Fruit fly (Drosophila melanogaster) whole organism, embryonic: ENCODE data around the gene att-ORFB.
A peak's percentile ranks its signal among the peaks of the same experiment; 100 is the strongest.

ENCODE experiments used
- BEAF-32 ChIP-seq: fragments of 200-800 bp; sonication (Bioruptor generic); optimal IDR thresholded peaks from 3 replicates; lab custom pipeline; 2017; ENCODE audit warnings: missing biosample characterization, missing genetic modification characterization, mild to moderate bottlenecking, moderate library complexity, missing genetic modification reagents
- CG10366 ChIP-seq: fragments of 200-800 bp; sonication (Bioruptor generic); IDR thresholded peaks from 2 replicates; pipeline ENCODE4 v1.3.6; 2022; ENCODE audit warnings: missing biosample characterization, missing genetic modification characterization
- CG10462 ChIP-seq: fragments of 200-800 bp; sonication (Bioruptor generic); optimal IDR thresholded peaks from 2 replicates; lab custom pipeline; 2016; ENCODE audit warnings: missing biosample characterization, missing genetic modification characterization
- CG10654 ChIP-seq: fragments of 200-800 bp; sonication (Bioruptor generic); optimal IDR thresholded peaks from 2 replicates; lab custom pipeline; 2016; ENCODE audit warnings: missing biosample characterization, missing genetic modification characterization
- CG12155 ChIP-seq: fragments of 200-800 bp; sonication (Bioruptor generic); optimal IDR thresholded peaks from 3 replicates; lab custom pipeline; 2016; ENCODE audit warnings: missing biosample characterization, missing genetic modification characterization
- CG1233 ChIP-seq: fragments of 200-800 bp; sonication (Bioruptor generic); optimal IDR thresholded peaks from 4 replicates; lab custom pipeline; 2018; ENCODE audit warnings: missing biosample characterization, mild to moderate bottlenecking, missing genetic modification characterization
- CG13894 ChIP-seq: fragments of 200-800 bp; sonication (Bioruptor generic); optimal IDR thresholded peaks from 3 replicates; lab custom pipeline; 2018; ENCODE audit warnings: missing biosample characterization, mild to moderate bottlenecking, missing genetic modification characterization, moderate library complexity
- CG14667 ChIP-seq: fragments of 200-800 bp; sonication (Bioruptor generic); IDR thresholded peaks from 2 replicates; pipeline ENCODE4 v1.3.6; 2022; ENCODE audit warnings: missing biosample characterization, missing genetic modification characterization
- CG15479 ChIP-seq: fragments of 200-800 bp; sonication (Bioruptor generic); optimal IDR thresholded peaks from 3 replicates; lab custom pipeline; 2019; ENCODE audit warnings: missing biosample characterization, mild to moderate bottlenecking, missing genetic modification characterization, moderate library complexity
- CG15601 ChIP-seq: fragments of 200-800 bp; sonication (Bioruptor generic); optimal IDR thresholded peaks from 3 replicates; lab custom pipeline; 2019; ENCODE audit warnings: missing biosample characterization, mild to moderate bottlenecking, missing genetic modification characterization, moderate library complexity
- CG17385 ChIP-seq: fragments of 200-800 bp; sonication (Bioruptor generic); optimal IDR thresholded peaks from 3 replicates; lab custom pipeline; 2018; ENCODE audit warnings: missing biosample characterization, mild to moderate bottlenecking, missing genetic modification characterization
- CG17829 ChIP-seq: fragments of 200-800 bp; optimal IDR thresholded peaks from 2 replicates; lab custom pipeline; 2019; ENCODE audit warnings: missing biosample characterization, mild to moderate bottlenecking, missing genetic modification characterization, moderate library complexity
- CG2120 ChIP-seq: fragments of 200-800 bp; sonication (Bioruptor generic); optimal IDR thresholded peaks from 3 replicates; lab custom pipeline; 2016; ENCODE audit warnings: missing biosample characterization, missing genetic modification characterization
- CG33213 ChIP-seq: fragments of 200-800 bp; sonication (Bioruptor generic); optimal IDR thresholded peaks from 3 replicates; lab custom pipeline; 2016; ENCODE audit warnings: missing biosample characterization, missing genetic modification characterization
- CG34422 ChIP-seq: fragments of 200-800 bp; sonication (Bioruptor generic); IDR thresholded peaks from 3 replicates; pipeline ENCODE4 v1.3.6; 2022; ENCODE audit warnings: missing biosample characterization, missing genetic modification characterization
- CG3995 ChIP-seq: fragments of 200-800 bp; sonication (Bioruptor generic); optimal IDR thresholded peaks from 3 replicates; lab custom pipeline; 2016; ENCODE audit warnings: missing biosample characterization, missing genetic modification characterization
- CG7372 ChIP-seq: fragments of 200-800 bp; sonication (Bioruptor generic); IDR thresholded peaks from 2 replicates; pipeline ENCODE4 v1.3.6; 2022; ENCODE audit warnings: missing biosample characterization, missing genetic modification characterization
- CG7556 ChIP-seq: fragments of 200-800 bp; sonication (Bioruptor generic); optimal IDR thresholded peaks from 2 replicates; lab custom pipeline; 2017; ENCODE audit warnings: missing biosample characterization, mild to moderate bottlenecking, missing genetic modification characterization
- CG8765 ChIP-seq: fragments of 200-800 bp; sonication (Bioruptor generic); IDR thresholded peaks from 2 replicates; pipeline ENCODE4 v1.3.6; 2022; ENCODE audit warnings: missing biosample characterization, missing genetic modification characterization
- CG9797 ChIP-seq: fragments of 200-800 bp; sonication (Bioruptor generic); optimal IDR thresholded peaks from 3 replicates; lab custom pipeline; 2018; ENCODE audit warnings: missing biosample characterization, mild to moderate bottlenecking, missing genetic modification characterization
- Dip3 ChIP-seq: fragments of 200-800 bp; sonication (Bioruptor generic); optimal IDR thresholded peaks from 3 replicates; lab custom pipeline; 2016; ENCODE audit warnings: missing biosample characterization, missing genetic modification characterization
- E2f1 ChIP-seq: fragments of 200-800 bp; sonication (Bioruptor generic); IDR thresholded peaks from 2 replicates; pipeline ENCODE4 v1.3.6; 2022; ENCODE audit warnings: missing biosample characterization, missing genetic modification characterization
- GATAe ChIP-seq: fragments of 200-800 bp; sonication (Bioruptor generic); conservative IDR thresholded peaks from 2 replicates; pipeline ENCODE4 v1.3.6; 2022; ENCODE audit warnings: missing biosample characterization, missing genetic modification characterization
- Hr39 ChIP-seq: fragments of >200 bp; optimal IDR thresholded peaks from 2 replicates; lab custom pipeline; 2017
- Hr78 ChIP-seq, 2 experiments: fragments of 200-800 bp in 1 of 2; fragments of >200 bp in 1 of 2; sonication (Bioruptor generic) in 1 of 2; optimal IDR thresholded peaks; 2 replicates each; lab custom pipeline; 2017 to 2019; ENCODE audit warnings: missing biosample characterization in 2 of 2, missing genetic modification characterization in 2 of 2, mild to moderate bottlenecking in 1 of 2, moderate library complexity in 1 of 2
- Kr ChIP-seq: fragments of 200-800 bp; sonication (Bioruptor generic); optimal IDR thresholded peaks from 2 replicates; lab custom pipeline; 2017; ENCODE audit warnings: missing biosample characterization, mild to moderate bottlenecking, missing genetic modification characterization
- Myb ChIP-seq: fragments of 200-800 bp; sonication (Bioruptor generic); optimal IDR thresholded peaks from 2 replicates; lab custom pipeline; 2016; ENCODE audit warnings: missing biosample characterization, missing genetic modification characterization
- NfI ChIP-seq: fragments of 200-800 bp; sonication (Bioruptor generic); optimal IDR thresholded peaks from 3 replicates; lab custom pipeline; 2018; ENCODE audit warnings: missing biosample characterization, mild to moderate bottlenecking, missing genetic modification characterization, moderate library complexity
- ap ChIP-seq: fragments of 200-800 bp; sonication (Bioruptor generic); IDR thresholded peaks from 2 replicates; pipeline ENCODE4 v1.3.6; 2022; ENCODE audit warnings: missing biosample characterization, missing genetic modification characterization
- bab2 ChIP-seq: fragments of 200-800 bp; sonication (Bioruptor generic); optimal IDR thresholded peaks from 2 replicates; lab custom pipeline; 2016; ENCODE audit warnings: missing biosample characterization, missing genetic modification characterization
- bbx ChIP-seq: fragments of 200-800 bp; sonication (Bioruptor generic); IDR thresholded peaks from 2 replicates; pipeline ENCODE4 v1.3.6; 2022; ENCODE audit warnings: missing biosample characterization, missing genetic modification characterization; ENCODE audit not compliant: partially characterized antibody
- br ChIP-seq: fragments of >200 bp; optimal IDR thresholded peaks from 2 replicates; lab custom pipeline; 2017
- cad ChIP-seq: fragments of >200 bp; optimal IDR thresholded peaks from 2 replicates; lab custom pipeline; 2017; ENCODE audit warnings: missing biosample characterization, missing genetic modification characterization
- caup ChIP-seq: fragments of 200-800 bp; sonication (Bioruptor generic); optimal IDR thresholded peaks from 3 replicates; lab custom pipeline; 2017; ENCODE audit warnings: missing biosample characterization, mild to moderate bottlenecking, missing genetic modification characterization, moderate library complexity; ENCODE audit not compliant: severe bottlenecking
- crol ChIP-seq: fragments of 200-800 bp; sonication (Bioruptor generic); IDR thresholded peaks from 2 replicates; pipeline ENCODE4 v1.3.6; 2022; ENCODE audit warnings: missing biosample characterization, missing genetic modification characterization
- dati ChIP-seq: fragments of 200-800 bp; sonication (Bioruptor generic); IDR thresholded peaks from 2 replicates; pipeline ENCODE4 v1.3.6; 2022; ENCODE audit warnings: missing biosample characterization, missing genetic modification characterization
- eve ChIP-seq, 2 experiments: fragments of >200 bp; optimal IDR thresholded peaks; 2 replicates each; lab custom pipeline; 2017; ENCODE audit warnings: missing biosample characterization in 2 of 2, missing genetic modification characterization in 2 of 2
- gsb ChIP-seq: fragments of 200-800 bp; sonication (Bioruptor generic); IDR thresholded peaks from 2 replicates; pipeline ENCODE4 v1.3.6; 2022; ENCODE audit warnings: missing biosample characterization, missing genetic modification characterization
- hkb ChIP-seq, 2 experiments: fragments of 200-800 bp in 1 of 2; fragments of >200 bp in 1 of 2; sonication (Bioruptor generic) in 1 of 2; IDR thresholded peaks in 1 of 2; optimal IDR thresholded peaks in 1 of 2; 2 replicates each; pipeline versions ENCODE4 v1.3.6 to Lab custom; 2017 to 2022; ENCODE audit warnings: missing biosample characterization in 1 of 2, missing genetic modification characterization in 1 of 2
- lbe ChIP-seq: fragments of 200-800 bp; sonication (Bioruptor generic); optimal IDR thresholded peaks from 2 replicates; lab custom pipeline; 2016; ENCODE audit warnings: missing biosample characterization, mild to moderate bottlenecking, missing genetic modification characterization
- maf-S ChIP-seq: fragments of 200-800 bp; sonication (Bioruptor generic); optimal IDR thresholded peaks from 2 replicates; lab custom pipeline; 2016; ENCODE audit warnings: missing biosample characterization, missing genetic modification characterization
- nau ChIP-seq: fragments of 200-800 bp; sonication (Bioruptor generic); optimal IDR thresholded peaks from 3 replicates; lab custom pipeline; 2017; ENCODE audit warnings: missing biosample characterization, mild to moderate bottlenecking, missing genetic modification characterization, missing genetic modification reagents
- nmo ChIP-seq: fragments of 200-800 bp; sonication (Bioruptor generic); optimal IDR thresholded peaks from 2 replicates; lab custom pipeline; 2018; ENCODE audit warnings: missing biosample characterization, mild to moderate bottlenecking, missing genetic modification characterization, moderate library complexity
- rib ChIP-seq: fragments of 200-800 bp; sonication (Bioruptor generic); IDR thresholded peaks from 2 replicates; pipeline ENCODE4 v1.3.6; 2022; ENCODE audit warnings: missing biosample characterization, missing genetic modification characterization
- row ChIP-seq: fragments of 200-800 bp; sonication (Bioruptor generic); IDR thresholded peaks from 3 replicates; pipeline ENCODE4 v1.3.6; 2022; ENCODE audit warnings: missing biosample characterization, missing genetic modification characterization
- sna ChIP-seq: fragments of 200-800 bp; sonication (Bioruptor generic); IDR thresholded peaks from 2 replicates; pipeline ENCODE4 v1.3.6; 2022; ENCODE audit warnings: missing biosample characterization, missing genetic modification characterization; ENCODE audit not compliant: partially characterized antibody
- sob ChIP-seq: fragments of 200-800 bp; sonication (Bioruptor generic); IDR thresholded peaks from 2 replicates; pipeline ENCODE4 v1.3.6; 2022; ENCODE audit warnings: missing biosample characterization, missing genetic modification characterization
- sqz ChIP-seq: fragments of 200-800 bp; sonication (Bioruptor generic); optimal IDR thresholded peaks from 3 replicates; lab custom pipeline; 2018; ENCODE audit warnings: missing biosample characterization, mild to moderate bottlenecking, missing genetic modification characterization
- stwl ChIP-seq: fragments of 200-800 bp; sonication (Bioruptor generic); optimal IDR thresholded peaks from 3 replicates; lab custom pipeline; 2018; ENCODE audit warnings: missing biosample characterization, mild to moderate bottlenecking, missing genetic modification characterization, moderate library complexity
- trem ChIP-seq: fragments of 200-800 bp; optimal IDR thresholded peaks from 3 replicates; lab custom pipeline; 2019; ENCODE audit warnings: missing biosample characterization, mild to moderate bottlenecking, missing genetic modification characterization, moderate library complexity
- trh ChIP-seq: fragments of 200-800 bp; sonication (Bioruptor generic); optimal IDR thresholded peaks from 2 replicates; lab custom pipeline; 2016; ENCODE audit warnings: missing biosample characterization, missing genetic modification characterization

The att-ORFB gene

DNA sequence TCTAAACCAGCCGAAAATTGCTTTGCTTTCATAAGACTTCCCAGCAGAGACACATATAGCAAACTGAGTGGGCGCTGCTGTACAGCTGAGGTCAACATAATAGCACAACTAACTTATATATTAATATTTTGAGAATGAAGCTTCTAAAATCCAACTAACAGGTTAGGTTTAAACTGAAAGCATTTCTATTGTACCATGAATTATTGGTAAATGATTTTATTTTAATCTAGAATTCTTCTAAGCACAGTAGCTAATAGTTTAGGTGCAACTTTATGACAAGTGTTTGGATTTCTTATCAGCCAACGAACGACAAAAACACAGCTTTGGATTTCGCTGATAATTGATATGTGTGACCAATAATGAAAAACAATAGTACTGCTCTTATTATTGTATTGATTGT lies 823 bp upstream of the att-ORFB start (continued):
- no peak for TF ChIP-seq hkb (optimal IDR thresholded peaks at IDR 0.05; lab: Kevin White, UChicago)
- TF ChIP-seq hkb (GFP tag; IDR thresholded peaks at IDR 0.05; lab: Robert Waterston, UW), result peak; percentile 76
- no peak for TF ChIP-seq Kr
- peak; percentile 37 for TF ChIP-seq caup (GFP tag; lab: Kevin White, UChicago)
- TF ChIP-seq CG2120 (GFP tag; lab: Kevin White, UChicago), result no peak
- no peak for TF ChIP-seq CG15601 (tag; lab: Kevin White, UChicago)
- TF ChIP-seq CG1233 (GFP tag; lab: Kevin White, UChicago), result peak; percentile 50
- TF ChIP-seq CG34422 (GFP tag; lab: Robert Waterston, UW), result 0 out of 3 replicates have a peak, but pooled peaks have one; percentile 56
- no peak for TF ChIP-seq trh (GFP tag; lab: Kevin White, UChicago)
- TF ChIP-seq CG9797, result no peak
- no peak for TF ChIP-seq br
- TF ChIP-seq cad (GFP tag; lab: Kevin White, UChicago), result no peak
- TF ChIP-seq CG7372 (GFP tag; lab: Robert Waterston, UW), result no peak
- no peak for TF ChIP-seq CG10654 (GFP tag; lab: Kevin White, UChicago)
- peak; percentile 2 for TF ChIP-seq trem
- peak; percentile 2 for TF ChIP-seq NfI (GFP tag; lab: Kevin White, UChicago)
- TF ChIP-seq GATAe (GFP tag; lab: Robert Waterston, UW), result 0 out of 2 replicates have a peak, but pooled peaks have one; percentile 14
- peak in 1 of 2 experiments; percentile 24 for TF ChIP-seq Hr78 (GFP tag; optimal IDR thresholded peaks at IDR 0.05; lab: Kevin White, UChicago)
- no peak for TF ChIP-seq CG17385 (GFP tag; lab: Kevin White, UChicago)
- no peak for TF ChIP-seq BEAF-32 (GFP tag; lab: Kevin White, UChicago)
- peak; percentile 62 for TF ChIP-seq CG17829
- TF ChIP-seq stwl, result no peak
- TF ChIP-seq Hr39 (lab: Kevin White, UChicago), result no peak
- TF ChIP-seq nmo (GFP tag; lab: Kevin White, UChicago), result peak; percentile 64
- TF ChIP-seq ap (GFP tag; lab: Robert Waterston, UW), result 0 out of 2 replicates have a peak, but pooled peaks have one; percentile 14
- no peak for TF ChIP-seq CG10462
- no peak; the same call in 1 of the 2 replicates for TF ChIP-seq CG14667
- peak; percentile 32 for TF ChIP-seq bab2 (GFP tag; lab: Kevin White, UChicago)
- peak; percentile 73; the same call in 1 of the 2 replicates for TF ChIP-seq sob (GFP tag; lab: Robert Waterston, UW)
- peak; percentile 48 for TF ChIP-seq nau
- TF ChIP-seq sna (GFP tag; lab: Robert Waterston, UW), result no peak
- no peak for TF ChIP-seq CG3995 (GFP tag; lab: Kevin White, UChicago)
- TF ChIP-seq dati (GFP tag; lab: Robert Waterston, UW), result no peak
- TF ChIP-seq E2f1 (GFP tag; lab: Robert Waterston, UW), result peak; percentile 71
- TF ChIP-seq CG8765, result no peak
- TF ChIP-seq CG15479 (GFP tag; lab: Kevin White, UChicago), result no peak
- no peak for TF ChIP-seq crol (GFP tag; lab: Robert Waterston, UW)
- TF ChIP-seq CG33213 (GFP tag; lab: Kevin White, UChicago), result no peak
- peak; percentile 36 for TF ChIP-seq lbe (GFP tag; lab: Kevin White, UChicago)
- peak; percentile 23 for TF ChIP-seq sqz (GFP tag; lab: Kevin White, UChicago)
- TF ChIP-seq gsb, result 0 out of 2 replicates have a peak, but pooled peaks have one; percentile 21
- peak; percentile 7 for TF ChIP-seq Myb
- TF ChIP-seq maf-S, result no peak
- no peak for TF ChIP-seq CG12155 (GFP tag; lab: Kevin White, UChicago)
- TF ChIP-seq rib, result no peak; the same call in 1 of the 2 replicates
- 0 out of 3 replicates have a peak, but pooled peaks have one; percentile 11 for TF ChIP-seq row (GFP tag; lab: Robert Waterston, UW)
- TF ChIP-seq eve (GFP tag; optimal IDR thresholded peaks at IDR 0.05; lab: Kevin White, UChicago), result no peak
- TF ChIP-seq CG13894 (tag; lab: Kevin White, UChicago), result peak; percentile 67
- peak; percentile 74 for TF ChIP-seq Dip3 (GFP tag; lab: Kevin White, UChicago)
- TF ChIP-seq CG7556 (GFP tag; lab: Kevin White, UChicago), result peak; percentile 27
- TF ChIP-seq CG10366 (GFP tag; lab: Robert Waterston, UW), result no peak
- TF ChIP-seq bbx (GFP tag; lab: Robert Waterston, UW), result 0 out of 2 replicates have a peak, but pooled peaks have one; percentile 11
